Worm (Caenorhabditis elegans) whole organism, L1 larva: Measurements from ENCODE around the gene F16F9.1.

Experiments
- C04F5.9 ChIP-seq: sonication (generic microtip); optimal IDR thresholded peaks from 2 replicates; lab custom pipeline; 2016; ENCODE audit warnings: missing genetic modification characterization, missing compliant biosample characterization
- C34B4.2 ChIP-seq: sonication (generic microtip); optimal IDR thresholded peaks from 2 replicates; lab custom pipeline; 2017; ENCODE audit warnings: mild to moderate bottlenecking, missing genetic modification characterization, missing compliant biosample characterization
- F16B12.6 ChIP-seq: fragments of 150-350 bp; optimal IDR thresholded peaks from 2 replicates; lab custom pipeline; 2014; ENCODE audit warnings: missing biosample characterization, missing genetic modification characterization
- Y116A8C.19 ChIP-seq: sonication (generic microtip); optimal IDR thresholded peaks from 2 replicates; lab custom pipeline; 2016; ENCODE audit warnings: missing compliant biosample characterization, missing genetic modification characterization, borderline replicate concordance
- alr-1 ChIP-seq: fragments of 200-800 bp; sonication (Bioruptor generic); optimal IDR thresholded peaks from 2 replicates; lab custom pipeline; 2018; ENCODE audit warnings: borderline replicate concordance, mild to moderate bottlenecking, missing genetic modification characterization, missing compliant biosample characterization
- ama-1 ChIP-seq: fragments of 150-350 bp; optimal IDR thresholded peaks from 2 replicates; lab custom pipeline; 2014
- ceh-63 ChIP-seq: fragments of 200-800 bp; sonication (Bioruptor generic); optimal IDR thresholded peaks from 2 replicates; lab custom pipeline; 2018; ENCODE audit warnings: mild to moderate bottlenecking, missing genetic modification characterization, missing compliant biosample characterization
- ceh-8 ChIP-seq: fragments of 200-800 bp; sonication (Bioruptor generic); optimal IDR thresholded peaks from 2 replicates; lab custom pipeline; 2018; ENCODE audit warnings: mild to moderate bottlenecking, missing genetic modification characterization, moderate library complexity, missing compliant biosample characterization
- ceh-82 ChIP-seq, 3 experiments: fragments of 150-350 bp in 1 of 3; sonication (generic microtip) in 2 of 3; optimal IDR thresholded peaks; 2 replicates each; lab custom pipeline; 2014 to 2017; ENCODE audit warnings: missing biosample characterization in 3 of 3, missing genetic modification characterization in 3 of 3
- ceh-88 ChIP-seq: fragments of 200-800 bp; sonication (Bioruptor generic); IDR thresholded peaks from 2 replicates; pipeline ENCODE4 v1.3.6; 2022; ENCODE audit warnings: missing genetic modification characterization, missing compliant biosample characterization
- ces-1 ChIP-seq: fragments of 150-350 bp; optimal IDR thresholded peaks from 2 replicates; lab custom pipeline; 2014; ENCODE audit warnings: missing biosample characterization, missing genetic modification reagents, missing genetic modification characterization
- efl-1 ChIP-seq, 4 experiments: fragments of 150-350 bp; optimal IDR thresholded peaks in 3 of 4; peaks in 1 of 4; 1 replicate in 1 of 4; 2 replicates in 3 of 4; lab custom pipeline; 2014; ENCODE audit warnings: missing biosample characterization in 2 of 4, missing genetic modification characterization in 2 of 4, missing genetic modification reagents in 2 of 4
- ets-5 ChIP-seq: fragments of 200-800 bp; sonication (Bioruptor generic); IDR thresholded peaks from 2 replicates; pipeline ENCODE4 v1.3.6; 2022; ENCODE audit warnings: missing genetic modification characterization, missing compliant biosample characterization
- fkh-10 ChIP-seq: sonication (generic microtip); optimal IDR thresholded peaks from 2 replicates; lab custom pipeline; 2017; ENCODE audit warnings: missing biosample characterization, missing genetic modification reagents, missing genetic modification characterization
- fkh-4 ChIP-seq: sonication (generic microtip); optimal IDR thresholded peaks from 2 replicates; lab custom pipeline; 2016; ENCODE audit warnings: missing compliant biosample characterization, missing genetic modification characterization, borderline replicate concordance
- hlh-4 ChIP-seq: sonication (generic microtip); optimal IDR thresholded peaks from 2 replicates; lab custom pipeline; 2016; ENCODE audit warnings: mild to moderate bottlenecking, missing genetic modification characterization, missing compliant biosample characterization
- hpl-2 ChIP-seq: fragments of 150-350 bp; optimal IDR thresholded peaks from 2 replicates; lab custom pipeline; 2014; ENCODE audit warnings: missing biosample characterization, missing genetic modification reagents, missing genetic modification characterization
- irx-1 ChIP-seq: sonication (generic microtip); optimal IDR thresholded peaks from 2 replicates; lab custom pipeline; 2016; ENCODE audit warnings: missing genetic modification characterization, missing compliant biosample characterization
- jun-1 ChIP-seq: fragments of 150-350 bp; optimal IDR thresholded peaks from 2 replicates; lab custom pipeline; 2014; ENCODE audit warnings: missing biosample characterization, missing genetic modification reagents, missing genetic modification characterization
- lin-14 ChIP-seq: fragments of 200-800 bp; sonication (Bioruptor generic); optimal IDR thresholded peaks from 2 replicates; lab custom pipeline; 2018; ENCODE audit warnings: mild to moderate bottlenecking, missing genetic modification characterization, moderate library complexity, missing compliant biosample characterization
- lin-15B ChIP-seq: fragments of 150-350 bp; sonication (generic microtip); optimal IDR thresholded peaks from 3 replicates; lab custom pipeline; 2014; ENCODE audit warnings: missing biosample characterization, missing genetic modification characterization
- lin-35 ChIP-seq, 2 experiments: fragments of 150-350 bp; optimal IDR thresholded peaks; 2 replicates each; lab custom pipeline; 2014; ENCODE audit warnings: missing biosample characterization in 2 of 2, missing genetic modification characterization in 2 of 2, missing genetic modification reagents in 2 of 2
- lir-3 ChIP-seq: sonication (generic microtip); optimal IDR thresholded peaks from 2 replicates; lab custom pipeline; 2016; ENCODE audit warnings: mild to moderate bottlenecking, missing genetic modification characterization, moderate library complexity, missing compliant biosample characterization; ENCODE audit not compliant: poor library complexity
- lsy-2 ChIP-seq, 2 experiments: fragments of 150-350 bp; optimal IDR thresholded peaks; 2 replicates each; lab custom pipeline; 2014; ENCODE audit warnings: missing biosample characterization in 2 of 2, missing genetic modification characterization in 2 of 2
- mab-9 ChIP-seq: fragments of 200-800 bp; sonication (Bioruptor generic); IDR thresholded peaks from 2 replicates; pipeline ENCODE4 v1.3.6; 2022; ENCODE audit warnings: missing genetic modification reagents, missing genetic modification characterization, missing compliant biosample characterization
- mdl-1 ChIP-seq, 2 experiments: fragments of 150-350 bp; optimal IDR thresholded peaks; 2 replicates each; lab custom pipeline; 2014 to 2017; ENCODE audit warnings: missing biosample characterization in 2 of 2, missing genetic modification characterization in 2 of 2, inconsistent platforms in 1 of 2
- nhr-11 ChIP-seq: fragments of 150-350 bp; optimal IDR thresholded peaks from 2 replicates; lab custom pipeline; 2014; ENCODE audit warnings: missing biosample characterization, missing genetic modification characterization
- nhr-12 ChIP-seq: sonication (generic microtip); optimal IDR thresholded peaks from 2 replicates; lab custom pipeline; 2017; ENCODE audit warnings: missing biosample characterization, missing genetic modification characterization
- nhr-19 ChIP-seq: fragments of 200-800 bp; sonication (Bioruptor generic); conservative IDR thresholded peaks from 2 replicates; pipeline ENCODE4 v1.3.6; 2022; ENCODE audit warnings: missing genetic modification characterization, missing compliant biosample characterization
- nhr-20 ChIP-seq: sonication (generic microtip); optimal IDR thresholded peaks from 2 replicates; lab custom pipeline; 2016; ENCODE audit warnings: mild to moderate bottlenecking, missing genetic modification characterization, missing compliant biosample characterization
- nhr-237 ChIP-seq: fragments of 150-350 bp; optimal IDR thresholded peaks from 2 replicates; lab custom pipeline; 2014; ENCODE audit warnings: missing biosample characterization, missing genetic modification characterization
- nhr-71 ChIP-seq: sonication (generic microtip); optimal IDR thresholded peaks from 2 replicates; lab custom pipeline; 2016; ENCODE audit warnings: mild to moderate bottlenecking, missing genetic modification characterization, moderate library complexity, missing compliant biosample characterization
- nhr-76 ChIP-seq: sonication (generic microtip); optimal IDR thresholded peaks from 2 replicates; lab custom pipeline; 2017; ENCODE audit warnings: missing biosample characterization, missing genetic modification characterization
- nhr-77 ChIP-seq: fragments of 150-350 bp; optimal IDR thresholded peaks from 2 replicates; lab custom pipeline; 2014; ENCODE audit warnings: missing biosample characterization, missing genetic modification characterization
- nhr-84 ChIP-seq: sonication (generic microtip); optimal IDR thresholded peaks from 2 replicates; lab custom pipeline; 2017; ENCODE audit warnings: missing biosample characterization, missing genetic modification characterization
- nhr-85 ChIP-seq: sonication (generic microtip); peaks from one replicate; lab custom pipeline; 2016; ENCODE audit warnings: missing genetic modification characterization, inconsistent platforms, missing compliant biosample characterization
- nhr-90 ChIP-seq: sonication (generic microtip); optimal IDR thresholded peaks from 2 replicates; lab custom pipeline; 2016; ENCODE audit warnings: mild to moderate bottlenecking, missing genetic modification characterization, missing compliant biosample characterization; ENCODE audit not compliant: poor library complexity
- pag-3 ChIP-seq: sonication (generic microtip); optimal IDR thresholded peaks from 2 replicates; lab custom pipeline; 2017; ENCODE audit warnings: missing genetic modification characterization, mild to moderate bottlenecking, missing compliant biosample characterization, antibody characterized with exemption, borderline replicate concordance; ENCODE audit not compliant: insufficient read depth
- pax-3 ChIP-seq: fragments of 200-800 bp; sonication (Bioruptor generic); optimal IDR thresholded peaks from 2 replicates; lab custom pipeline; 2018; ENCODE audit warnings: mild to moderate bottlenecking, missing genetic modification characterization, moderate library complexity, missing compliant biosample characterization
- pqm-1 ChIP-seq: sonication (generic microtip); optimal IDR thresholded peaks from 3 replicates; lab custom pipeline; 2017; ENCODE audit warnings: missing biosample characterization, missing genetic modification characterization
- rnt-1 ChIP-seq: sonication (generic microtip); optimal IDR thresholded peaks from 2 replicates; lab custom pipeline; 2016; ENCODE audit warnings: mild to moderate bottlenecking, missing genetic modification characterization, moderate library complexity, missing compliant biosample characterization
- skn-1 ChIP-seq: fragments of 150-350 bp; optimal IDR thresholded peaks from 2 replicates; lab custom pipeline; 2014; ENCODE audit warnings: missing biosample characterization, missing genetic modification characterization
- snu-23 ChIP-seq: sonication (generic microtip); optimal IDR thresholded peaks from 2 replicates; lab custom pipeline; 2016; ENCODE audit warnings: missing genetic modification characterization, missing compliant biosample characterization
- sox-4 ChIP-seq: sonication (generic microtip); optimal IDR thresholded peaks from 2 replicates; lab custom pipeline; 2016; ENCODE audit warnings: missing genetic modification characterization, missing compliant biosample characterization
- swsn-7 ChIP-seq: sonication (generic microtip); optimal IDR thresholded peaks from 2 replicates; lab custom pipeline; 2016; ENCODE audit warnings: missing genetic modification characterization, missing compliant biosample characterization
- tlp-1 ChIP-seq: fragments of 150-350 bp; optimal IDR thresholded peaks from 2 replicates; lab custom pipeline; 2014; ENCODE audit warnings: missing biosample characterization, missing genetic modification characterization
- unc-130 ChIP-seq: fragments of 150-350 bp; optimal IDR thresholded peaks from 2 replicates; lab custom pipeline; 2017; ENCODE audit warnings: missing biosample characterization, missing genetic modification characterization, inconsistent platforms
- unc-86 ChIP-seq: sonication (generic microtip); optimal IDR thresholded peaks from 2 replicates; lab custom pipeline; 2016; ENCODE audit warnings: missing genetic modification characterization, missing compliant biosample characterization
- unc-98 ChIP-seq: fragments of 200-800 bp; sonication (Bioruptor generic); IDR thresholded peaks from 2 replicates; pipeline ENCODE4 v1.3.6; 2022; ENCODE audit warnings: missing genetic modification characterization, missing compliant biosample characterization
- vab-15 ChIP-seq: sonication (generic microtip); optimal IDR thresholded peaks from 2 replicates; lab custom pipeline; 2017; ENCODE audit warnings: missing genotype, mild to moderate bottlenecking, missing genetic modification characterization, missing compliant biosample characterization
- zag-1 ChIP-seq: fragments of 150-350 bp; optimal IDR thresholded peaks from 2 replicates; lab custom pipeline; 2014; ENCODE audit warnings: missing biosample characterization, missing genetic modification characterization
- zip-4 ChIP-seq: fragments of 200-800 bp; sonication (Bioruptor generic); optimal IDR thresholded peaks from 2 replicates; lab custom pipeline; 2018; ENCODE audit warnings: mild to moderate bottlenecking, missing genetic modification characterization, moderate library complexity, missing compliant biosample characterization
- ztf-11 ChIP-seq, 2 experiments: sonication (generic microtip); optimal IDR thresholded peaks; 2 replicates each; lab custom pipeline; 2016 to 2017; ENCODE audit warnings: missing genetic modification characterization in 2 of 2, missing biosample characterization in 1 of 2, missing compliant biosample characterization in 1 of 2

Gene F16F9.1

DNA sequence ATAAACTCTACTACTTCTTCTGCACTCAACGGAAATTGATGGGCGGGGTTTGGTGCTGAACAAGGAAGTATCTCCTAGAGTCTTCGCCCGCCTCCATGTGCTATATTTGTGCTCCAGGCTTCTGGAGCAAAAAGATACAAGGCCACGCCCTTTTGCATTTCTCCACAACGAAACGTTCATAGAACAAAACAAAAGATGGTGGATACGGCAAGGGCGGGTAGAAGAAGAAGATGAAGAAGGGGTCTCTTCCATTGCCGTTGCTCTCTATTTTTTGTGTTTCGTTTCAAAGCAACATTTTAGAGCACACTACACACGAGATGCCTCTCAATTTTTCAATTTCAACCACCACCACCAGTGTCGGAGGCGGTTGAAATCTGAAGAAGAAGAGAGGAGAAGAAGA, 30.1 kb downstream of the F16F9.1 start (continued):
- TF ChIP-seq efl-1 (optimal IDR thresholded peaks at IDR 0.05; lab: Kevin White, UChicago) (no peak), efl-1 (GFP tag; optimal IDR thresholded peaks at IDR 0.05 in 1 of 2; lab: Kevin White, UChicago) (no peak), nhr-84 (no peak), hpl-2 (GFP tag; lab: Kevin White, UChicago) (no peak), nhr-77 (tag; lab: Kevin White, UChicago) (no peak), pag-3 (no peak), lin-35 (GFP tag; optimal IDR thresholded peaks at IDR 0.05; lab: Kevin White, UChicago) (no peak), pax-3 (tag; lab: Kevin White, UChicago) (no peak), lin-15B (no peak), alr-1 (tag; lab: Kevin White, UChicago) (no peak), nhr-12 (no peak), ceh-8 (GFP tag; lab: Kevin White, UChicago) (no peak), tlp-1 (no peak), F16B12.6 (tag; lab: Kevin White, UChicago) (no peak), ama-1 (lab: Kevin White, UChicago) (no peak), skn-1 (tag; lab: Kevin White, UChicago) (no peak), nhr-20 (no peak), nhr-19 (GFP tag; lab: Robert Waterston, UW) (0 out of 2 replicates have a peak, but pooled peaks have one; percentile 6), unc-98 (GFP tag; lab: Robert Waterston, UW) (no peak), fkh-10 (GFP tag; lab: Kevin White, UChicago) (peak; percentile 88), sox-4 (no peak), mdl-1 (tag; optimal IDR thresholded peaks at IDR 0.05; lab: Kevin White, UChicago) (no peak), snu-23 (GFP tag; lab: Kevin White, UChicago) (peak; percentile 3), swsn-7 (tag; lab: Kevin White, UChicago) (peak; percentile 26), lsy-2 (tag; optimal IDR thresholded peaks at IDR 0.05; lab: Kevin White, UChicago) (no peak), ces-1 (no peak), zag-1 (tag; lab: Kevin White, UChicago) (no peak), zip-4 (GFP tag; lab: Kevin White, UChicago) (no peak), hlh-4 (no peak), ets-5 (no peak), nhr-11 (tag; lab: Kevin White, UChicago) (no peak), nhr-85 (tag; lab: Kevin White, UChicago) (peak; percentile 52), lir-3 (tag; lab: Kevin White, UChicago) (no peak), nhr-71 (peak; percentile 60), Y116A8C.19 (tag; lab: Kevin White, UChicago) (no peak), mab-9 (GFP tag; lab: Robert Waterston, UW) (no peak), ceh-63 (no peak), lin-14 (GFP tag; lab: Kevin White, UChicago) (peak; percentile 83), unc-130 (no peak), nhr-237 (tag; lab: Kevin White, UChicago) (no peak), C34B4.2 (no peak), irx-1 (tag; lab: Kevin White, UChicago) (no peak), jun-1 (tag; lab: Kevin White, UChicago) (no peak), unc-86 (peak; percentile 20), nhr-76 (no peak), ceh-88 (no peak), ztf-11 (tag; optimal IDR thresholded peaks at IDR 0.05; lab: Kevin White, UChicago) (no peak), nhr-90 (tag; lab: Kevin White, UChicago) (no peak), vab-15 (tag; lab: Kevin White, UChicago) (no peak), C04F5.9 (tag; lab: Kevin White, UChicago) (no peak), rnt-1 (peak; percentile 8), pqm-1 (tag; lab: Kevin White, UChicago) (no peak), ceh-82 (tag; optimal IDR thresholded peaks at IDR 0.05; lab: Kevin White, UChicago) (peak in 1 of 3 experiments; percentile 4), fkh-4 (tag; lab: Kevin White, UChicago) (no peak)
